Fruit fly (Drosophila melanogaster): ENCODE measurements around the gene CG10959.

Gene CG10959

DNA sequence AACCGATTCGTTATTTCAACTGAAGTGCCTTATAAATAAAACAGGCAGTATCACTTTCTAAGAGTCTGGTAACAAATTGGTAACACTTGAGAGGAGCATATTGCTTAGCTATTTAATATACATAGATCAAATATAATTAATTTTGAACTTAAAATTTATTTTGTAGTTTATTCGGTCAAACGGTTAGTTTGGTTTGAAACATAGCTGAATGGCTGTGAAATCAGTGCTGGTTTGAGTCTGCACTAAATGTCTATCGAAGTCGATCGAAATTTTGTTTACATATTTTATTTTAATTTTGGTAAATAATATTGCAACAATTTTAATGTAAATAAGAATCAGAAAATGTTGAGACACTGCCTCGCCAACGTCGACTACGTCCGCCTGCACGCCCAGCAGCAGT, at the start of gene CG10959:
CG10959 (plus strand) TSS at position 228 of the 400 bp plus-strand sequence.
- TF ChIP-seq CG33017 (tag; optimal IDR thresholded peaks at IDR 0.05): no peak
- TF ChIP-seq Hr96 (GFP tag; optimal IDR thresholded peaks at IDR 0.05): no peak
- no peak for TF ChIP-seq ovo (GFP tag; optimal IDR thresholded peaks at IDR 0.05)
- TF ChIP-seq CG14711 (tag; optimal IDR thresholded peaks at IDR 0.05): no peak
- no peak for TF ChIP-seq kay (GFP tag; ENCODE audit: borderline replicate concordance)
- TF ChIP-seq CG12768 (GFP tag; optimal IDR thresholded peaks at IDR 0.05): no peak
- TF ChIP-seq CG1620 (GFP tag; optimal IDR thresholded peaks at IDR 0.05): no peak
- no peak for TF ChIP-seq cnc (optimal IDR thresholded peaks at IDR 0.05)
- no peak for TF ChIP-seq Crg-1 (GFP tag; optimal IDR thresholded peaks at IDR 0.05)
- no peak for TF ChIP-seq bab1 (GFP tag; optimal IDR thresholded peaks at IDR 0.05)
- TF ChIP-seq CG5204 (GFP tag; optimal IDR thresholded peaks at IDR 0.05): no peak
- TF ChIP-seq tj (GFP tag; optimal IDR thresholded peaks at IDR 0.05): no peak
- TF ChIP-seq Mnt (GFP tag; optimal IDR thresholded peaks at IDR 0.05): no peak
- no peak for TF ChIP-seq CG11617 (GFP tag; optimal IDR thresholded peaks at IDR 0.05)
- TF ChIP-seq pad (GFP tag; optimal IDR thresholded peaks at IDR 0.05): no peak

DNA sequence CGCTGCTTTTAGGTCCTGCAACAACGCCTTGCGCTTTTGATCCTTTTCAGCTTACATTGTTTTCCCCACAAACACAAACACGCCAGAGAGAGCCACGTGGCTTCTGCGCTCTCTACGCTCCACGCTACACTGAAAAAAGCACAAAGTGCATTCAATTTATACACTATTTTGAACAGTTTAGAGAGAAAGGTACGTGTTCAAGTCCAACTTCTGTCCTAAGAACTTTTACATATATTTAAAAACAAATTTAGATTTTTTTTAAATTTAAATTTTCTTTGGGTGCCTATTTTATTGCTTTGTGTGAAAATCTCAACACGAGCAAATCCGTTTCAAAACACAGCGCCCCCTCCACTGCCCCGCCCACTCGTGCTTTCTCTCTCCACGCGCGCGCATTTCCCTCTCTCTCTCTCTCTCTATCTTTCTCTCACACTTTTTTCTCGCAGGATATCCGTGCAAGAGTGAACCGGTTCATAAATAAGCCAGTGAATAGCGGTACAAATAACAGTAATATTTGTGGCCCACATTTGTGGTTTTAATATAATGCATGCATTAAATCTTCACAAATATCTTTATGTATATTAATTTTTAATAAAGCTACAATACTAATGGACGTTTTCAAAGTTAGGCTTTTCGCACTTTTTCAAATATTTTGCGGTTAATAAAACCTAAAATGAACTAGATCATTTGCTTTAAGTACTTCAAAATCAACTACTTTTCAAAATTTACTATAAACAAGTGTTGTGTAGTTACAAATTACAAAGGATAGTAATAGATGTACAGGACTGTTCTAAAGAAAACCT, 48.4 kb upstream of the CG10959 start:
- TF ChIP-seq pad (GFP tag; optimal IDR thresholded peaks at IDR 0.05) (peak; percentile 34), CG7101 (tag; optimal IDR thresholded peaks at IDR 0.05) (peak; percentile 76), CG14711 (tag; optimal IDR thresholded peaks at IDR 0.05) (peak; percentile 69), Crg-1 (GFP tag; optimal IDR thresholded peaks at IDR 0.05) (no peak), CG5204 (GFP tag; optimal IDR thresholded peaks at IDR 0.05) (peak; percentile 6), cic (GFP tag; optimal IDR thresholded peaks at IDR 0.05) (no peak), Mnt (GFP tag; optimal IDR thresholded peaks at IDR 0.05) (peak; percentile 68), toe (GFP tag; optimal IDR thresholded peaks at IDR 0.05) (no peak), kay (GFP tag; ENCODE audit: borderline replicate concordance) (no peak), CG12768 (GFP tag; optimal IDR thresholded peaks at IDR 0.05) (peak; percentile 52), Clk (GFP tag; optimal IDR thresholded peaks at IDR 0.05) (peak; percentile 60), bab1 (GFP tag; optimal IDR thresholded peaks at IDR 0.05) (peak; percentile 12), cnc (optimal IDR thresholded peaks at IDR 0.05) (no peak), tj (GFP tag; optimal IDR thresholded peaks at IDR 0.05) (peak; percentile 41), CG11617 (GFP tag; optimal IDR thresholded peaks at IDR 0.05) (peak; percentile 66), Hr96 (GFP tag; optimal IDR thresholded peaks at IDR 0.05) (no peak), CG1620 (GFP tag; optimal IDR thresholded peaks at IDR 0.05) (peak; percentile 16), CG33017 (tag; optimal IDR thresholded peaks at IDR 0.05) (peak; percentile 64), CG7045 (GFP tag; optimal IDR thresholded peaks at IDR 0.05) (peak; percentile 65), ovo (GFP tag; optimal IDR thresholded peaks at IDR 0.05) (peak; percentile 10)

DNA sequence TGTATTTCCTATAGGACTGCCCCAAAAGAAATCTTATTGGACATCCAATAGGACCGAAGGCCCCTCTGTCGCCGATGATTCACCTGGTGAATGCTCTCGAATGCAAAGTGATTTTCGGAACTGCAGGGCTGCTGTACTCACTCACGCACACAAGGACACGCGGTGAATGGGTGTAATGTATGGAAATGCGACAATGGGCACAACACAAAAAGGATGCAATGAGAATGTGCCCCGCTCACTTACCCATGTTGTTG, 47.8 kb upstream of the CG10959 start:
- no peak for TF ChIP-seq Hr96 (GFP tag; optimal IDR thresholded peaks at IDR 0.05)

DNA sequence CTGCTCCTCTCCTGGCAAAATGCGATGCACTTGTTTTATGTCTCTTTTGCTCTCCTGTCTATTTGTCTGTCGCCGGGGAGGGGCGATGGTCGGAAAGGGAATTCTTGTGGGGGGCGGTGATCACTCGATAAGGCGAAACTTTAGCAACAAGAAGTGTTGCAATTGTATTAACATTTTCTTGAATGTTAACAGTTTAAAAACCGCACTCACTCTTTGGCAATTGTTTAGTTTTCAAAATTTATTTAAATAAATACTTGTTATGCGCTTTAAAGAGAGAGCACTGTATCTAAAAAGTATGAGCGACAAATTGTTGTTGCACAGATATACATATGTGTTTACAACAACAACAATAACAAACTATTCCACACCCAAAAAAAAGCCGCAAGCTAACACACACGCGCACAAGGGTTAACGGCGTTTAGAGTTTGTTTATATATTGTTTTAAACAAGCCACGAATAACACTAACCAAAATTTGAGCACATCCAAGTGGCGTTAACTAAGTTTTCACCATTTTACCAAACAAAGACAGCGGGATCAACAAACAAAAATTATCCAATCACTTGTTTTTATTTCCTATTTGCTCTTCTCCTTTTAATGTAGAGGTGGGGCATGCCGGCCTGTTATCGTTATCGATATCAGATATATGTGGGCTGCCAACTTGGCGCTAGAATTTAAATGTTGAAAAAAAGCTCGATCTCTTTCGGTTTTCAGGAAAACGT, 46.9 kb upstream of the CG10959 start, which contains the start of gene CG2258:
CG2258 (minus strand) TSS at position 617 of the 720 bp plus-strand sequence.
- TF ChIP-seq toe (GFP tag; optimal IDR thresholded peaks at IDR 0.05) (peak; percentile 89), CG1620 (GFP tag; optimal IDR thresholded peaks at IDR 0.05) (peak; percentile 88), cnc (optimal IDR thresholded peaks at IDR 0.05) (no peak), CG12768 (GFP tag; optimal IDR thresholded peaks at IDR 0.05) (peak; percentile 93), pad (GFP tag; optimal IDR thresholded peaks at IDR 0.05) (peak; percentile 90), tj (GFP tag; optimal IDR thresholded peaks at IDR 0.05) (peak; percentile 71), CG5204 (GFP tag; optimal IDR thresholded peaks at IDR 0.05) (peak; percentile 87), Crg-1 (GFP tag; optimal IDR thresholded peaks at IDR 0.05) (peak; percentile 91), ovo (GFP tag; optimal IDR thresholded peaks at IDR 0.05) (peak; percentile 82), CG33017 (tag; optimal IDR thresholded peaks at IDR 0.05) (peak; percentile 97), kay (GFP tag; ENCODE audit: borderline replicate concordance) (no peak), CG7101 (tag; optimal IDR thresholded peaks at IDR 0.05) (peak; percentile 98), CG7045 (GFP tag; optimal IDR thresholded peaks at IDR 0.05) (peak; percentile 92), Hr96 (GFP tag; optimal IDR thresholded peaks at IDR 0.05) (no peak), CG14711 (tag; optimal IDR thresholded peaks at IDR 0.05) (peak; percentile 95), cic (GFP tag; optimal IDR thresholded peaks at IDR 0.05) (peak; percentile 59), Clk (GFP tag; optimal IDR thresholded peaks at IDR 0.05) (peak; percentile 83), Mnt (GFP tag; optimal IDR thresholded peaks at IDR 0.05) (peak; percentile 89), bab1 (GFP tag; optimal IDR thresholded peaks at IDR 0.05) (peak; percentile 97), CG11617 (GFP tag; optimal IDR thresholded peaks at IDR 0.05) (peak; percentile 88)

DNA sequence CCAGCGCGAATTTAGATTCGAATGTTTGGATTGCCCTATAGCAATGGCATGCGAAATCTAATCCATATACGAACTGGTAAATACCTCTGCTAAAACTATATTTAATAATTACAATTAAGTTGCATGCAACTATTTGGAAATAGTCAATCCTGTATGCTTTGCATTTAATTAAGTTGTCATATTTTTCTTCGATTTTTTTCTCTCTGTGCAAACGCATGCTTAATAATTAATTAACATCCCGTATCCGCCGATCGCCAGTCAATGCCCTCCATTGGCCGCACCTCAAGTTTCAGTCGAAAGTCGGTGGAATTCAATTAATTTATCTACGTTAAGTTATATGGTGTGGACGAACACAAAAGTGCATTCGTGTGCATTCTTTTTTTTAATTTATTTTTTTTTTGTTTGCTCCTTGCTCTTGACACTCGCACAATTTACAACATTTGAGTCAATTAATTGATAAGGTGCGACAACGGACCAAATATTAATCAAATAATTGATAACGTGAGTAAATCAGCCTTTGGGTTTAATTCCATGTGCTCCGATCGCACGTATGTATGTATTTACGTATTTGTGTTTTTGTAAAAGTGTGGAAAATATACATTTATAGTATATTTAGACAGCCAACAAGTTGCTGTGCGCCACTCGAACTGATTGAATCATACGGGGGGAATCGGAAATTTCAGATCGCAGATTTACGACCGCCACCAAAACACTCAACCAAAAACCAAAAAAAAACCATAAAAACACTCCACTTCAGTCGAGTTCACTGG, 42.1 kb upstream of the CG10959 start:
- TF ChIP-seq CG7101 (tag; optimal IDR thresholded peaks at IDR 0.05): no peak
- peak; percentile 11 for TF ChIP-seq CG14711 (tag; optimal IDR thresholded peaks at IDR 0.05)
- TF ChIP-seq cic (GFP tag; optimal IDR thresholded peaks at IDR 0.05): peak; percentile 70
- peak; percentile 92 for TF ChIP-seq kay (GFP tag; ENCODE audit: borderline replicate concordance)
- no peak for TF ChIP-seq CG5204 (GFP tag; optimal IDR thresholded peaks at IDR 0.05)
- TF ChIP-seq CG12768 (GFP tag; optimal IDR thresholded peaks at IDR 0.05): no peak
- TF ChIP-seq Crg-1 (GFP tag; optimal IDR thresholded peaks at IDR 0.05): no peak
- no peak for TF ChIP-seq Hr96 (GFP tag; optimal IDR thresholded peaks at IDR 0.05)
- TF ChIP-seq Mnt (GFP tag; optimal IDR thresholded peaks at IDR 0.05): peak; percentile 77
- no peak for TF ChIP-seq CG33017 (tag; optimal IDR thresholded peaks at IDR 0.05)
- TF ChIP-seq CG1620 (GFP tag; optimal IDR thresholded peaks at IDR 0.05): no peak
- no peak for TF ChIP-seq ovo (GFP tag; optimal IDR thresholded peaks at IDR 0.05)
- TF ChIP-seq CG7045 (GFP tag; optimal IDR thresholded peaks at IDR 0.05): no peak
- TF ChIP-seq Clk (GFP tag; optimal IDR thresholded peaks at IDR 0.05): no peak
- peak; percentile 11 for TF ChIP-seq CG11617 (GFP tag; optimal IDR thresholded peaks at IDR 0.05)
- no peak for TF ChIP-seq toe (GFP tag; optimal IDR thresholded peaks at IDR 0.05)
- TF ChIP-seq bab1 (GFP tag; optimal IDR thresholded peaks at IDR 0.05): no peak
- no peak for TF ChIP-seq pad (GFP tag; optimal IDR thresholded peaks at IDR 0.05)
- TF ChIP-seq tj (GFP tag; optimal IDR thresholded peaks at IDR 0.05): peak; percentile 84
- TF ChIP-seq cnc (optimal IDR thresholded peaks at IDR 0.05): no peak
